Worm (Caenorhabditis elegans): ENCODE data around the gene R01H2.4.
A peak's percentile ranks its signal among the peaks of the same experiment; 100 is the strongest.

R01H2.4 gene

ce11 chrIII:7076386-7076785, 12.3 kb upstream of the R01H2.4 start, which contains the start of gene ZK418.13:
ZK418.13 (minus strand) TSS chrIII:7076486.
- no peak for TF ChIP-seq sma-9 (GFP tag; optimal IDR thresholded peaks at IDR 0.05)
- TF ChIP-seq sma-9 (tag; optimal IDR thresholded peaks at IDR 0.05): no peak

- no peak for TF ChIP-seq aly-2 (tag; optimal IDR thresholded peaks at IDR 0.05)
- peak; percentile 56 for TF ChIP-seq C34F6.9 (tag; optimal IDR thresholded peaks at IDR 0.05)
- TF ChIP-seq nhr-77 (tag; optimal IDR thresholded peaks at IDR 0.05): no peak
- TF ChIP-seq unc-55 (GFP tag; optimal IDR thresholded peaks at IDR 0.05): peak; percentile 70
- TF ChIP-seq elt-3 (tag; optimal IDR thresholded peaks at IDR 0.05): no peak
- TF ChIP-seq nhr-11 (tag; optimal IDR thresholded peaks at IDR 0.05): no peak
- TF ChIP-seq fos-1 (tag; optimal IDR thresholded peaks at IDR 0.05): no peak
- TF ChIP-seq egl-27 (tag; optimal IDR thresholded peaks at IDR 0.05): peak; percentile 3
- no peak for TF ChIP-seq nhr-21 (tag; optimal IDR thresholded peaks at IDR 0.05)
- peak; percentile 49 for TF ChIP-seq crh-2 (tag; optimal IDR thresholded peaks at IDR 0.05)
- TF ChIP-seq skn-1 (tag; optimal IDR thresholded peaks at IDR 0.05): peak; percentile 28
- peak; percentile 45 for TF ChIP-seq lin-13 (GFP tag; optimal IDR thresholded peaks at IDR 0.05)
- no peak for TF ChIP-seq blmp-1 (tag; optimal IDR thresholded peaks at IDR 0.05; ENCODE audit: insufficient read depth)
- peak; percentile 55 for TF ChIP-seq nhr-129 (tag; optimal IDR thresholded peaks at IDR 0.05)
- TF ChIP-seq ztf-1 (GFP tag; conservative IDR thresholded peaks at IDR 0.05): no peak
- no peak for TF ChIP-seq nhr-12 (tag; optimal IDR thresholded peaks at IDR 0.05)
- peak; percentile 41 for TF ChIP-seq sma-3 (GFP tag; optimal IDR thresholded peaks at IDR 0.05)
- no peak for TF ChIP-seq ceh-16 (tag; optimal IDR thresholded peaks at IDR 0.05)
- peak; percentile 28 for TF ChIP-seq sma-9 (GFP tag; optimal IDR thresholded peaks at IDR 0.05)
- no peak for TF ChIP-seq sma-9 (tag; optimal IDR thresholded peaks at IDR 0.05)
- no peak for TF ChIP-seq alr-1 (tag; optimal IDR thresholded peaks at IDR 0.05)
- TF ChIP-seq ztf-11 (tag; optimal IDR thresholded peaks at IDR 0.05): no peak
- TF ChIP-seq mbf-1 (tag; optimal IDR thresholded peaks at IDR 0.05): no peak
- peak; percentile 25 for TF ChIP-seq mab-5 (tag; optimal IDR thresholded peaks at IDR 0.05)
- no peak for TF ChIP-seq ztf-4 (tag; optimal IDR thresholded peaks at IDR 0.05)
- TF ChIP-seq nhr-25 (tag; optimal IDR thresholded peaks at IDR 0.05): no peak
- no peak for TF ChIP-seq unc-39 (tag; optimal IDR thresholded peaks at IDR 0.05)
- TF ChIP-seq gmeb-1 (tag; optimal IDR thresholded peaks at IDR 0.05): peak; percentile 97
- TF ChIP-seq lsy-2 (tag; optimal IDR thresholded peaks at IDR 0.05): peak; percentile 30 to 77
Observed at ce11 chrIII:7073801-7074386, 9.8 kb upstream of the R01H2.4 start, which contains the start of gene ZK418.5. ZK418.5 (minus strand) TSS chrIII:7073851.

- TF ChIP-seq nhr-129 (tag; optimal IDR thresholded peaks at IDR 0.05) (no peak), dmd-4 (tag; optimal IDR thresholded peaks at IDR 0.05) (no peak), peb-1 (tag; optimal IDR thresholded peaks at IDR 0.05) (no peak), mbf-1 (tag; optimal IDR thresholded peaks at IDR 0.05) (no peak), R02D3.7 (tag; optimal IDR thresholded peaks at IDR 0.05) (no peak), C34F6.9 (tag; optimal IDR thresholded peaks at IDR 0.05) (no peak), unc-39 (tag; optimal IDR thresholded peaks at IDR 0.05) (no peak), nhr-23 (tag; optimal IDR thresholded peaks at IDR 0.05) (no peak)
Observed at ce11 chrIII:7072452-7072851, 8.4 kb upstream of the R01H2.4 start, which contains the start of gene lin-37. lin-37 (minus strand) TSS chrIII:7072552.

- TF ChIP-seq ama-1 (optimal IDR thresholded peaks at IDR 0.05) (no peak), unc-62 (GFP tag; optimal IDR thresholded peaks at IDR 0.05) (no peak), R02D3.7 (tag; optimal IDR thresholded peaks at IDR 0.05) (no peak), mbf-1 (tag; optimal IDR thresholded peaks at IDR 0.05) (no peak), dmd-4 (tag; optimal IDR thresholded peaks at IDR 0.05) (no peak), unc-55 (GFP tag; optimal IDR thresholded peaks at IDR 0.05) (no peak), elt-3 (tag; optimal IDR thresholded peaks at IDR 0.05) (no peak), nhr-25 (tag; optimal IDR thresholded peaks at IDR 0.05) (no peak), egl-27 (tag; optimal IDR thresholded peaks at IDR 0.05) (no peak), crh-2 (tag; optimal IDR thresholded peaks at IDR 0.05) (no peak), ceh-82 (tag; optimal IDR thresholded peaks at IDR 0.05) (no peak), mdl-1 (tag; optimal IDR thresholded peaks at IDR 0.05) (no peak), lin-11 (tag; optimal IDR thresholded peaks at IDR 0.05) (no peak), mab-5 (tag; optimal IDR thresholded peaks at IDR 0.05) (no peak)
Observed at ce11 chrIII:7069981-7070380, 5.9 kb upstream of the R01H2.4 start, which contains the start of gene tmem-17. tmem-17 (plus strand) TSS chrIII:7070281.
